Fruit fly (Drosophila melanogaster) whole organism, embryonic: ENCODE results near the gene CG16717.

Experiments used
- Adf1 ChIP-seq: fragments of 200-800 bp; sonication (Bioruptor generic); IDR thresholded peaks from 2 replicates; pipeline ENCODE4 v1.3.6; 2022; ENCODE audit warnings: missing biosample characterization, missing genetic modification characterization
- Blimp-1 ChIP-seq: fragments of 200-800 bp; sonication (Bioruptor generic); optimal IDR thresholded peaks from 3 replicates; lab custom pipeline; 2018; ENCODE audit warnings: missing biosample characterization, missing genetic modification characterization, mild to moderate bottlenecking, moderate library complexity, missing genetic modification reagents
- CG11695 ChIP-seq: fragments of 200-800 bp; sonication (Bioruptor generic); IDR thresholded peaks from 3 replicates; pipeline ENCODE4 v1.3.6; 2022; ENCODE audit warnings: missing biosample characterization, missing genetic modification characterization
- CG13894 ChIP-seq: fragments of 200-800 bp; sonication (Bioruptor generic); optimal IDR thresholded peaks from 3 replicates; lab custom pipeline; 2018; ENCODE audit warnings: missing biosample characterization, mild to moderate bottlenecking, missing genetic modification characterization, moderate library complexity
- CG15696 ChIP-seq: fragments of 200-800 bp; sonication (Bioruptor generic); optimal IDR thresholded peaks from 2 replicates; lab custom pipeline; 2019; ENCODE audit warnings: missing biosample characterization, mild to moderate bottlenecking, missing genetic modification characterization, moderate library complexity
- CG18619 ChIP-seq: fragments of 200-800 bp; sonication (Bioruptor generic); optimal IDR thresholded peaks from 3 replicates; lab custom pipeline; 2017; ENCODE audit warnings: missing biosample characterization, mild to moderate bottlenecking, missing genetic modification characterization
- CG33213 ChIP-seq: fragments of 200-800 bp; sonication (Bioruptor generic); optimal IDR thresholded peaks from 3 replicates; lab custom pipeline; 2016; ENCODE audit warnings: missing biosample characterization, missing genetic modification characterization
- CG34376 ChIP-seq: fragments of 200-800 bp; sonication (Bioruptor generic); optimal IDR thresholded peaks from 2 replicates; lab custom pipeline; 2018; ENCODE audit warnings: missing biosample characterization, mild to moderate bottlenecking, missing genetic modification characterization
- CG6272 ChIP-seq: fragments of 200-800 bp; sonication (Bioruptor generic); IDR thresholded peaks from 2 replicates; pipeline ENCODE4 v1.3.6; 2022; ENCODE audit warnings: missing biosample characterization, missing genetic modification characterization
- CG6765 ChIP-seq: fragments of 200-800 bp; sonication (Bioruptor generic); optimal IDR thresholded peaks from 3 replicates; lab custom pipeline; 2017; ENCODE audit warnings: missing biosample characterization, mild to moderate bottlenecking, missing genetic modification characterization
- CG7372 ChIP-seq: fragments of 200-800 bp; sonication (Bioruptor generic); IDR thresholded peaks from 2 replicates; pipeline ENCODE4 v1.3.6; 2022; ENCODE audit warnings: missing biosample characterization, missing genetic modification characterization
- D ChIP-seq, 2 experiments: fragments of 200-800 bp in 1 of 2; fragments of >200 bp in 1 of 2; sonication (Bioruptor generic) in 1 of 2; optimal IDR thresholded peaks; 2 replicates in 1 of 2; 3 replicates in 1 of 2; lab custom pipeline; 2017; ENCODE audit warnings: mild to moderate bottlenecking in 1 of 2, missing biosample characterization in 1 of 2, missing genetic modification characterization in 1 of 2, missing genetic modification reagents in 1 of 2
- Dip2 ChIP-seq: fragments of 200-800 bp; sonication (Bioruptor generic); IDR thresholded peaks from 2 replicates; pipeline ENCODE4 v1.3.6; 2022; ENCODE audit warnings: missing biosample characterization, missing genetic modification characterization
- Eip74EF ChIP-seq, 2 experiments: fragments of 200-800 bp in 1 of 2; fragments of >200 bp in 1 of 2; sonication (Bioruptor generic) in 1 of 2; optimal IDR thresholded peaks; 2 replicates each; lab custom pipeline; 2017 to 2019; ENCODE audit warnings: missing biosample characterization in 2 of 2, missing genetic modification characterization in 2 of 2, mild to moderate bottlenecking in 1 of 2, moderate library complexity in 1 of 2
- GATAe ChIP-seq: fragments of 200-800 bp; sonication (Bioruptor generic); conservative IDR thresholded peaks from 2 replicates; pipeline ENCODE4 v1.3.6; 2022; ENCODE audit warnings: missing biosample characterization, missing genetic modification characterization
- HmgZ ChIP-seq: fragments of 200-800 bp; sonication (Bioruptor generic); optimal IDR thresholded peaks from 2 replicates; lab custom pipeline; 2018; ENCODE audit warnings: missing biosample characterization, mild to moderate bottlenecking, missing genetic modification characterization
- Hr78 ChIP-seq, 2 experiments: fragments of 200-800 bp in 1 of 2; fragments of >200 bp in 1 of 2; sonication (Bioruptor generic) in 1 of 2; optimal IDR thresholded peaks; 2 replicates each; lab custom pipeline; 2017 to 2019; ENCODE audit warnings: missing biosample characterization in 2 of 2, missing genetic modification characterization in 2 of 2, mild to moderate bottlenecking in 1 of 2, moderate library complexity in 1 of 2
- MBD-R2 ChIP-seq: fragments of 200-800 bp; sonication (Bioruptor generic); IDR thresholded peaks from 2 replicates; pipeline ENCODE4 v1.3.6; 2022; ENCODE audit warnings: missing biosample characterization, missing genetic modification characterization
- Poxn ChIP-seq: fragments of 200-800 bp; sonication (Bioruptor generic); IDR thresholded peaks from 2 replicates; pipeline ENCODE4 v1.3.6; 2022; ENCODE audit warnings: missing biosample characterization, missing genetic modification characterization
- Sox100B ChIP-seq: fragments of 200-800 bp; sonication (Bioruptor generic); optimal IDR thresholded peaks from 3 replicates; lab custom pipeline; 2018; ENCODE audit warnings: missing biosample characterization, mild to moderate bottlenecking, missing genetic modification characterization
- amos ChIP-seq: fragments of 200-800 bp; sonication (Bioruptor generic); IDR thresholded peaks from 2 replicates; pipeline ENCODE4 v1.3.6; 2022; ENCODE audit warnings: missing biosample characterization, missing genetic modification characterization; ENCODE audit not compliant: partially characterized antibody
- bbx ChIP-seq: fragments of 200-800 bp; sonication (Bioruptor generic); IDR thresholded peaks from 2 replicates; pipeline ENCODE4 v1.3.6; 2022; ENCODE audit warnings: missing biosample characterization, missing genetic modification characterization; ENCODE audit not compliant: partially characterized antibody
- cg ChIP-seq: fragments of 200-800 bp; sonication (Bioruptor generic); optimal IDR thresholded peaks from 3 replicates; lab custom pipeline; 2019; ENCODE audit warnings: missing biosample characterization, mild to moderate bottlenecking, missing genetic modification characterization, moderate library complexity
- chif ChIP-seq, 2 experiments: fragments of 200-800 bp; sonication (Bioruptor generic); optimal IDR thresholded peaks; 3 replicates each; lab custom pipeline; 2016; ENCODE audit warnings: missing biosample characterization in 2 of 2, missing genetic modification characterization in 2 of 2
- chinmo ChIP-seq: fragments of 200-800 bp; sonication (Bioruptor generic); IDR thresholded peaks from 4 replicates; pipeline ENCODE4 v1.3.6; 2022; ENCODE audit warnings: missing biosample characterization, missing genetic modification characterization; ENCODE audit not compliant: partially characterized antibody
- chn ChIP-seq: fragments of 200-800 bp; sonication (Bioruptor generic); optimal IDR thresholded peaks from 2 replicates; lab custom pipeline; 2016; ENCODE audit warnings: missing biosample characterization, missing genetic modification characterization
- crol ChIP-seq: fragments of 200-800 bp; sonication (Bioruptor generic); IDR thresholded peaks from 2 replicates; pipeline ENCODE4 v1.3.6; 2022; ENCODE audit warnings: missing biosample characterization, missing genetic modification characterization
- crp ChIP-seq, 2 experiments: fragments of 200-800 bp; sonication (Bioruptor generic); optimal IDR thresholded peaks; 2 replicates in 1 of 2; 3 replicates in 1 of 2; lab custom pipeline; 2017; ENCODE audit warnings: missing biosample characterization in 2 of 2, missing genetic modification characterization in 2 of 2, mild to moderate bottlenecking in 1 of 2, moderate library complexity in 1 of 2
- dan ChIP-seq: fragments of 200-800 bp; sonication (Bioruptor generic); IDR thresholded peaks from 2 replicates; pipeline ENCODE4 v1.3.6; 2022; ENCODE audit warnings: missing biosample characterization, missing genetic modification characterization
- exex ChIP-seq: fragments of 200-800 bp; sonication (Bioruptor generic); optimal IDR thresholded peaks from 4 replicates; lab custom pipeline; 2018; ENCODE audit warnings: missing biosample characterization, mild to moderate bottlenecking, missing genetic modification characterization, moderate library complexity
- grn ChIP-seq: fragments of 200-800 bp; sonication (Bioruptor generic); optimal IDR thresholded peaks from 3 replicates; lab custom pipeline; 2017; ENCODE audit warnings: missing biosample characterization, missing genetic modification characterization
- jigr1 ChIP-seq: fragments of 200-800 bp; sonication (Bioruptor generic); IDR thresholded peaks from 3 replicates; pipeline ENCODE4 v1.3.6; 2022; ENCODE audit warnings: missing biosample characterization, missing genetic modification characterization
- lab ChIP-seq: fragments of 200-800 bp; sonication (Bioruptor generic); optimal IDR thresholded peaks from 3 replicates; lab custom pipeline; 2017; ENCODE audit warnings: missing biosample characterization, missing genetic modification characterization, mild to moderate bottlenecking, moderate library complexity, missing genetic modification reagents
- lmd ChIP-seq: fragments of 200-800 bp; sonication (Bioruptor generic); IDR thresholded peaks from 2 replicates; pipeline ENCODE4 v1.3.6; 2022; ENCODE audit warnings: missing biosample characterization, missing genetic modification characterization
- mirr ChIP-seq: fragments of 200-800 bp; sonication (Bioruptor generic); optimal IDR thresholded peaks from 3 replicates; lab custom pipeline; 2018; ENCODE audit warnings: missing biosample characterization, mild to moderate bottlenecking, missing genetic modification characterization
- sd ChIP-seq: fragments of 200-800 bp; sonication (Bioruptor generic); optimal IDR thresholded peaks from 3 replicates; lab custom pipeline; 2018; ENCODE audit warnings: missing biosample characterization, mild to moderate bottlenecking, missing genetic modification characterization, moderate library complexity
- sens-2 ChIP-seq: fragments of 200-800 bp; sonication (Bioruptor generic); IDR thresholded peaks from 2 replicates; pipeline ENCODE4 v1.3.6; 2022; ENCODE audit warnings: missing biosample characterization, missing genetic modification characterization
- sob ChIP-seq: fragments of 200-800 bp; sonication (Bioruptor generic); IDR thresholded peaks from 2 replicates; pipeline ENCODE4 v1.3.6; 2022; ENCODE audit warnings: missing biosample characterization, missing genetic modification characterization
- stc ChIP-seq: fragments of 200-800 bp; sonication (Bioruptor generic); IDR thresholded peaks from 2 replicates; pipeline ENCODE4 v1.3.6; 2022; ENCODE audit warnings: missing biosample characterization, missing genetic modification characterization
- stwl ChIP-seq: fragments of 200-800 bp; sonication (Bioruptor generic); optimal IDR thresholded peaks from 3 replicates; lab custom pipeline; 2018; ENCODE audit warnings: missing biosample characterization, mild to moderate bottlenecking, missing genetic modification characterization, moderate library complexity
- sug ChIP-seq: fragments of 200-800 bp; optimal IDR thresholded peaks from 2 replicates; lab custom pipeline; 2019; ENCODE audit warnings: missing biosample characterization, mild to moderate bottlenecking, missing genetic modification characterization, moderate library complexity
- tup ChIP-seq: fragments of 200-800 bp; sonication (Bioruptor generic); optimal IDR thresholded peaks from 2 replicates; lab custom pipeline; 2016; ENCODE audit warnings: missing biosample characterization, mild to moderate bottlenecking, missing genetic modification characterization, moderate library complexity
- unpg ChIP-seq: fragments of 200-800 bp; sonication (Bioruptor generic); optimal IDR thresholded peaks from 3 replicates; lab custom pipeline; 2018; ENCODE audit warnings: missing biosample characterization, mild to moderate bottlenecking, missing genetic modification characterization, moderate library complexity

CG16717 gene

dm6 chr3L:9671372-9671771 is 7.6 kb upstream of the CG16717 start (continued):
- TF ChIP-seq crp (GFP tag; optimal IDR thresholded peaks at IDR 0.05; lab: Kevin White, UChicago) (peak in 1 of 2 experiments; percentile 30), Adf1 (GFP tag; lab: Robert Waterston, UW) (peak; percentile 51; the same call in 1 of the 2 replicates), CG6272 (GFP tag; lab: Robert Waterston, UW) (no peak), CG33213 (GFP tag; lab: Kevin White, UChicago) (no peak), amos (no peak), crol (peak; percentile 42; the same call in 1 of the 2 replicates), Blimp-1 (GFP tag; lab: Kevin White, UChicago) (no peak), CG6765 (GFP tag; lab: Kevin White, UChicago) (no peak), HmgZ (tag; lab: Kevin White, UChicago) (no peak), CG13894 (tag; lab: Kevin White, UChicago) (no peak), CG7372 (GFP tag; lab: Robert Waterston, UW) (no peak), jigr1 (GFP tag; lab: Robert Waterston, UW) (no peak), Dip2 (GFP tag; lab: Robert Waterston, UW) (no peak), GATAe (GFP tag; lab: Robert Waterston, UW) (peak; percentile 89), sens-2 (GFP tag; lab: Robert Waterston, UW) (peak; percentile 39; the same call in 1 of the 2 replicates), cg (GFP tag; lab: Kevin White, UChicago) (no peak), Sox100B (no peak), D (optimal IDR thresholded peaks at IDR 0.05; lab: Kevin White, UChicago) (no peak), D (GFP tag; optimal IDR thresholded peaks at IDR 0.05; lab: Kevin White, UChicago) (no peak), chif (GFP tag; optimal IDR thresholded peaks at IDR 0.05; lab: Kevin White, UChicago) (no peak), stc (GFP tag; lab: Robert Waterston, UW) (no peak), sug (peak; percentile 83), CG18619 (GFP tag; lab: Kevin White, UChicago) (no peak), CG11695 (GFP tag; lab: Robert Waterston, UW) (no peak), stwl (tag; lab: Kevin White, UChicago) (no peak), sob (0 out of 2 replicates have a peak, but pooled peaks have one; percentile 7), CG34376 (peak; percentile 78), unpg (GFP tag; lab: Kevin White, UChicago) (no peak), Poxn (no peak), MBD-R2 (no peak), CG15696 (no peak), bbx (0 out of 2 replicates have a peak, but pooled peaks have one; percentile 8), lmd (GFP tag; lab: Robert Waterston, UW) (no peak), tup (GFP tag; lab: Kevin White, UChicago) (no peak)
- TF ChIP-seq, all 482 proteins: peak for 19

dm6 chr3L:9674300-9674699 is 4.7 kb upstream of the CG16717 start:
- TF ChIP-seq CG15696: no peak
- TF ChIP-seq dan (GFP tag; lab: Robert Waterston, UW): no peak
- peak in 1 of 2 experiments; percentile 56 for TF ChIP-seq Hr78 (GFP tag; optimal IDR thresholded peaks at IDR 0.05; lab: Kevin White, UChicago)
- peak; percentile 89 for TF ChIP-seq mirr (GFP tag; lab: Kevin White, UChicago)
- no peak for TF ChIP-seq Eip74EF (GFP tag; optimal IDR thresholded peaks at IDR 0.05; lab: Kevin White, UChicago)
- peak; percentile 30 for TF ChIP-seq sd (tag; lab: Kevin White, UChicago)
- TF ChIP-seq grn: peak; percentile 82
- no peak for TF ChIP-seq chn (GFP tag; lab: Kevin White, UChicago)
- peak; percentile 41 for TF ChIP-seq sug
- TF ChIP-seq chinmo (GFP tag; lab: Robert Waterston, UW): 0 out of 4 replicates have a peak, but pooled peaks have one; percentile 4
- peak; percentile 46 for TF ChIP-seq CG34376
- TF ChIP-seq lab (GFP tag; lab: Kevin White, UChicago): peak; percentile 38
- peak; percentile 70 for TF ChIP-seq exex (tag; lab: Kevin White, UChicago)
- TF ChIP-seq, all 482 proteins: peak for 9
